Fruit fly (Drosophila melanogaster): ENCODE data around the gene Nup93-2.

Nup93-2 gene

dm6 chr3R:14846924-14847599 is 51.1 kb downstream of the Nup93-2 start:
- peak; percentile 53 for TF ChIP-seq CG34367 (tag; optimal IDR thresholded peaks at IDR 0.05)
- peak; percentile 85 for TF ChIP-seq CG14655 (GFP tag; optimal IDR thresholded peaks at IDR 0.05)
- TF ChIP-seq CG8159 (tag; optimal IDR thresholded peaks at IDR 0.05), result peak; percentile 42
- peak; percentile 70 for TF ChIP-seq CG9948 (tag; optimal IDR thresholded peaks at IDR 0.05)
- peak; percentile 88 for TF ChIP-seq CG4496 (GFP tag; IDR thresholded peaks at IDR 0.05)
- TF ChIP-seq Pif1B (GFP tag; optimal IDR thresholded peaks at IDR 0.05), result peak; percentile 73
- TF ChIP-seq D1 (tag; optimal IDR thresholded peaks at IDR 0.05), result no peak
- TF ChIP-seq CG15710 (tag; optimal IDR thresholded peaks at IDR 0.05), result no peak
- no peak for TF ChIP-seq EcR (GFP tag; optimal IDR thresholded peaks at IDR 0.05)
- TF ChIP-seq Ets98B (GFP tag; IDR thresholded peaks at IDR 0.05), result peak; percentile 86
- peak; percentile 83 for TF ChIP-seq fd96Ca (GFP tag; IDR thresholded peaks at IDR 0.05)
- TF ChIP-seq CG13204 (GFP tag; optimal IDR thresholded peaks at IDR 0.05), result no peak
- peak; percentile 73 for TF ChIP-seq CG32121 (GFP tag; IDR thresholded peaks at IDR 0.05)
- no peak for TF ChIP-seq gl (tag; optimal IDR thresholded peaks at IDR 0.05)
- TF ChIP-seq rn (GFP tag; IDR thresholded peaks at IDR 0.05), result peak; percentile 59
- peak; percentile 86 for TF ChIP-seq CG8301 (tag; optimal IDR thresholded peaks at IDR 0.05)
- TF ChIP-seq Pif1A (GFP tag; optimal IDR thresholded peaks at IDR 0.05), result peak; percentile 76
- TF ChIP-seq CG10348 (GFP tag; IDR thresholded peaks at IDR 0.05), result peak; percentile 35; the same call in 1 of the 2 replicates
- TF ChIP-seq CG12605 (GFP tag; IDR thresholded peaks at IDR 0.05), result peak; percentile 40; the same call in 1 of the 2 replicates
- peak; percentile 3 for TF ChIP-seq Snoo (tag; optimal IDR thresholded peaks at IDR 0.05)
- TF ChIP-seq CG17806 (tag; optimal IDR thresholded peaks at IDR 0.05), result peak; percentile 69

Measured in whole organism, pupa.